Worm (Caenorhabditis elegans): ENCODE results near the gene skn-1.

ce11 chrIV:5701646-5702045 is 41.5 kb upstream of the skn-1 start:
- TF ChIP-seq alr-1 (tag; optimal IDR thresholded peaks at IDR 0.05; ENCODE audit: borderline replicate concordance) (no peak), fkh-10 (GFP tag; optimal IDR thresholded peaks at IDR 0.05) (no peak), aha-1 (tag; optimal IDR thresholded peaks at IDR 0.05) (no peak), elt-3 (tag; optimal IDR thresholded peaks at IDR 0.05) (no peak), unc-30 (tag; optimal IDR thresholded peaks at IDR 0.05) (no peak), isw-1 (GFP tag; IDR thresholded peaks at IDR 0.05) (no peak), nhr-47 (tag; optimal IDR thresholded peaks at IDR 0.05) (no peak)
